Worm (Caenorhabditis elegans) whole organism, young adult: Measurements from ENCODE around the gene W03D2.9.

ENCODE experiments used
- F57C9.4 ChIP-seq: sonication (generic microtip); optimal IDR thresholded peaks from 2 replicates; lab custom pipeline; 2017; ENCODE audit warnings: mild to moderate bottlenecking, missing genetic modification characterization, missing compliant biosample characterization
- K12H6.12 ChIP-seq: fragments of 200-800 bp; sonication (Bioruptor generic); optimal IDR thresholded peaks from 2 replicates; lab custom pipeline; 2018; ENCODE audit warnings: mild to moderate bottlenecking, missing genetic modification characterization, missing compliant biosample characterization
- Y67H2A.10 ChIP-seq: fragments of 200-800 bp; sonication (Bioruptor generic); conservative IDR thresholded peaks from 2 replicates; pipeline ENCODE4 v1.3.6; 2022; ENCODE audit warnings: missing genetic modification reagents, missing genetic modification characterization, missing compliant biosample characterization
- Y79H2A.3 ChIP-seq: fragments of 200-800 bp; sonication (Bioruptor generic); conservative IDR thresholded peaks from 2 replicates; pipeline ENCODE4 v1.3.6; 2022; ENCODE audit warnings: missing genetic modification reagents, missing genetic modification characterization, missing compliant biosample characterization
- akir-1 ChIP-seq: fragments of 200-800 bp; sonication (Bioruptor generic); optimal IDR thresholded peaks from 2 replicates; lab custom pipeline; 2018; ENCODE audit warnings: mild to moderate bottlenecking, missing genetic modification characterization, moderate library complexity, missing compliant biosample characterization
- aptf-3 ChIP-seq: fragments of 200-800 bp; sonication (Bioruptor generic); IDR thresholded peaks from 2 replicates; pipeline ENCODE4 v1.3.6; 2022; ENCODE audit warnings: missing genetic modification characterization, missing compliant biosample characterization
- attf-3 ChIP-seq: fragments of 200-800 bp; sonication (Bioruptor generic); conservative IDR thresholded peaks from 2 replicates; pipeline ENCODE4 v1.3.6; 2022; ENCODE audit warnings: missing genetic modification reagents, missing genetic modification characterization, missing compliant biosample characterization
- attf-5 ChIP-seq: fragments of 200-800 bp; sonication (Bioruptor generic); optimal IDR thresholded peaks from 2 replicates; lab custom pipeline; 2018; ENCODE audit warnings: mild to moderate bottlenecking, missing genetic modification characterization, missing compliant biosample characterization
- attf-6 ChIP-seq: fragments of 200-800 bp; sonication (Bioruptor generic); IDR thresholded peaks from 2 replicates; pipeline ENCODE4 v1.3.6; 2022; ENCODE audit warnings: missing genetic modification reagents, missing genetic modification characterization, missing compliant biosample characterization
- bed-2 ChIP-seq: fragments of 200-800 bp; sonication (Bioruptor generic); IDR thresholded peaks from 2 replicates; pipeline ENCODE4 v1.3.6; 2022; ENCODE audit warnings: missing genetic modification reagents, missing genetic modification characterization, missing compliant biosample characterization
- cebp-1 ChIP-seq, 2 experiments: fragments of 200-800 bp in 1 of 2; sonication (Bioruptor generic) in 1 of 2; sonication (generic microtip) in 1 of 2; IDR thresholded peaks in 1 of 2; optimal IDR thresholded peaks in 1 of 2; 2 replicates each; pipeline versions ENCODE4 v1.3.6 to Lab custom; 2017 to 2022; ENCODE audit warnings: missing compliant biosample characterization in 2 of 2, missing genetic modification characterization in 2 of 2, mild to moderate bottlenecking in 1 of 2, missing genetic modification reagents in 1 of 2, moderate library complexity in 1 of 2
- ceh-58 ChIP-seq: fragments of 200-800 bp; sonication (Bioruptor generic); IDR thresholded peaks from 2 replicates; pipeline ENCODE4 v1.3.6; 2022; ENCODE audit warnings: missing genetic modification characterization, missing compliant biosample characterization
- chd-7 ChIP-seq: sonication (generic microtip); optimal IDR thresholded peaks from 2 replicates; lab custom pipeline; 2016; ENCODE audit warnings: mild to moderate bottlenecking, missing genetic modification characterization, moderate library complexity, missing compliant biosample characterization
- dox-1 ChIP-seq: fragments of 200-800 bp; sonication (Bioruptor generic); IDR thresholded peaks from 2 replicates; pipeline ENCODE4 v1.3.6; 2022; ENCODE audit warnings: missing genetic modification reagents, missing genetic modification characterization, missing compliant biosample characterization
- dpl-1 ChIP-seq: fragments of 150-350 bp; optimal IDR thresholded peaks from 2 replicates; lab custom pipeline; 2014; ENCODE audit warnings: missing biosample characterization, missing genetic modification reagents, missing genetic modification characterization
- efl-1 ChIP-seq: fragments of 150-350 bp; optimal IDR thresholded peaks from 2 replicates; lab custom pipeline; 2014; ENCODE audit warnings: missing biosample characterization, missing genetic modification reagents, missing genetic modification characterization
- egrh-3 ChIP-seq: fragments of 200-800 bp; sonication (Bioruptor generic); IDR thresholded peaks from 2 replicates; pipeline ENCODE4 v1.3.6; 2022; ENCODE audit warnings: missing genetic modification reagents, missing genetic modification characterization, missing compliant biosample characterization
- fkh-3 ChIP-seq: sonication (generic microtip); optimal IDR thresholded peaks from 2 replicates; lab custom pipeline; 2016; ENCODE audit warnings: mild to moderate bottlenecking, missing genetic modification characterization, missing compliant biosample characterization
- hlh-12 ChIP-seq: sonication (generic microtip); optimal IDR thresholded peaks from 2 replicates; lab custom pipeline; 2016; ENCODE audit warnings: missing genetic modification characterization, missing compliant biosample characterization
- hmg-1.2 ChIP-seq: fragments of 200-800 bp; sonication (Bioruptor generic); IDR thresholded peaks from 2 replicates; pipeline ENCODE4 v1.3.6; 2022; ENCODE audit warnings: missing genetic modification reagents, missing genetic modification characterization, missing compliant biosample characterization
- hrde-1 ChIP-seq: sonication (generic microtip); optimal IDR thresholded peaks from 2 replicates; lab custom pipeline; 2016; ENCODE audit warnings: missing genetic modification characterization, mild to moderate bottlenecking, missing compliant biosample characterization, moderate library complexity, missing genotype, missing genetic modification reagents, borderline replicate concordance
- let-607 ChIP-seq, 2 experiments: fragments of 200-800 bp in 1 of 2; sonication (Bioruptor generic) in 1 of 2; sonication (generic microtip) in 1 of 2; optimal IDR thresholded peaks; 2 replicates each; lab custom pipeline; 2016 to 2018; ENCODE audit warnings: mild to moderate bottlenecking in 2 of 2, missing compliant biosample characterization in 2 of 2, missing genetic modification characterization in 2 of 2, moderate library complexity in 2 of 2, missing genotype in 1 of 2
- lin-35 ChIP-seq, 3 experiments: fragments of 150-350 bp in 2 of 3; sonication (generic microtip) in 1 of 3; optimal IDR thresholded peaks; 2 replicates each; lab custom pipeline; 2014 to 2018; ENCODE audit warnings: missing biosample characterization in 3 of 3, missing genetic modification characterization in 3 of 3, missing genetic modification reagents in 3 of 3
- lin-54 ChIP-seq: fragments of 200-800 bp; sonication (Bioruptor generic); optimal IDR thresholded peaks from 2 replicates; lab custom pipeline; 2018; ENCODE audit warnings: mild to moderate bottlenecking, missing genetic modification characterization, missing compliant biosample characterization
- lir-1 ChIP-seq: fragments of 200-800 bp; sonication (Bioruptor generic); conservative IDR thresholded peaks from 2 replicates; pipeline ENCODE4 v1.3.6; 2022; ENCODE audit warnings: missing genetic modification reagents, missing genetic modification characterization, missing compliant biosample characterization
- madf-8 ChIP-seq: fragments of 200-800 bp; sonication (Bioruptor generic); conservative IDR thresholded peaks from 2 replicates; pipeline ENCODE4 v1.3.6; 2022; ENCODE audit warnings: missing genetic modification reagents, missing genetic modification characterization, missing compliant biosample characterization
- mcd-1 ChIP-seq: fragments of 200-800 bp; sonication (Bioruptor generic); IDR thresholded peaks from 2 replicates; pipeline ENCODE4 v1.3.6; 2022; ENCODE audit warnings: missing genetic modification reagents, missing genetic modification characterization, missing compliant biosample characterization
- nfya-2 ChIP-seq: fragments of 200-800 bp; sonication (Bioruptor generic); IDR thresholded peaks from 2 replicates; pipeline ENCODE4 v1.3.6; 2022; ENCODE audit warnings: missing genetic modification reagents, missing genetic modification characterization, missing compliant biosample characterization
- nhr-80 ChIP-seq: sonication (generic microtip); optimal IDR thresholded peaks from 2 replicates; lab custom pipeline; 2016; ENCODE audit warnings: missing genetic modification characterization, missing compliant biosample characterization
- pbrm-1 ChIP-seq: fragments of 200-800 bp; sonication (Bioruptor generic); IDR thresholded peaks from 2 replicates; pipeline ENCODE4 v1.3.6; 2022; ENCODE audit warnings: missing genetic modification reagents, missing genetic modification characterization, missing compliant biosample characterization
- pha-4 ChIP-seq: fragments of 150-350 bp; sonication (generic microtip); optimal IDR thresholded peaks from 2 replicates; lab custom pipeline; 2014; ENCODE audit warnings: missing biosample characterization, missing genetic modification reagents, missing genetic modification characterization
- rec-8 ChIP-seq, 2 experiments: sonication (generic microtip); optimal IDR thresholded peaks; 2 replicates each; lab custom pipeline; 2016; ENCODE audit warnings: mild to moderate bottlenecking in 2 of 2, missing genetic modification characterization in 2 of 2, missing genetic modification reagents in 2 of 2, missing genotype in 2 of 2, missing biosample characterization in 1 of 2, missing compliant biosample characterization in 1 of 2, moderate library complexity in 1 of 2
- snpc-1.3 ChIP-seq: sonication (generic microtip); optimal IDR thresholded peaks from 2 replicates; lab custom pipeline; 2017; ENCODE audit warnings: missing genetic modification characterization, mild to moderate bottlenecking, missing compliant biosample characterization, antibody characterized with exemption, moderate library complexity, missing genotype, missing genetic modification reagents; ENCODE audit not compliant: insufficient read depth
- somi-1 ChIP-seq: fragments of 200-800 bp; sonication (Bioruptor generic); optimal IDR thresholded peaks from 2 replicates; lab custom pipeline; 2018; ENCODE audit warnings: mild to moderate bottlenecking, missing genetic modification characterization, missing compliant biosample characterization
- unc-130 ChIP-seq: sonication (generic microtip); optimal IDR thresholded peaks from 2 replicates; lab custom pipeline; 2016; ENCODE audit warnings: missing genetic modification reagents, missing genetic modification characterization, missing compliant biosample characterization
- zfh-2 ChIP-seq: fragments of 200-800 bp; sonication (Bioruptor generic); conservative IDR thresholded peaks from 2 replicates; pipeline ENCODE4 v1.3.6; 2022; ENCODE audit warnings: missing genetic modification reagents, missing genetic modification characterization, missing compliant biosample characterization
- zim-3 ChIP-seq: sonication (generic microtip); optimal IDR thresholded peaks from 2 replicates; lab custom pipeline; 2017; ENCODE audit warnings: mild to moderate bottlenecking, missing genetic modification characterization, moderate library complexity, missing compliant biosample characterization
- ztf-18 ChIP-seq: sonication (generic microtip); optimal IDR thresholded peaks from 2 replicates; lab custom pipeline; 2016; ENCODE audit warnings: missing genotype, mild to moderate bottlenecking, missing genetic modification characterization, missing compliant biosample characterization
- ztf-28 ChIP-seq: fragments of 200-800 bp; sonication (Bioruptor generic); IDR thresholded peaks from 2 replicates; pipeline ENCODE4 v1.3.6; 2022; ENCODE audit warnings: missing genetic modification reagents, missing genetic modification characterization, missing compliant biosample characterization

The W03D2.9 gene

ce11 chrIV:4042274-4042673, 32.2 kb downstream of the W03D2.9 start, which contains the start of gene cdc-73:
Gene cdc-73 (plus strand): TSS chrIV:4042575.
- TF ChIP-seq mcd-1 (GFP tag; lab: Robert Waterston, UW) = peak; percentile 38; the same call in 1 of the 2 replicates
- TF ChIP-seq rec-8 (tag; optimal IDR thresholded peaks at IDR 0.05; lab: Kevin White, UChicago) = no peak
- TF ChIP-seq zfh-2 (GFP tag; lab: Robert Waterston, UW) = no peak
- peak; percentile 29 for TF ChIP-seq unc-130 (GFP tag; lab: Kevin White, UChicago)
- TF ChIP-seq attf-3 (GFP tag; lab: Robert Waterston, UW) = no peak
- peak; percentile 21 for TF ChIP-seq ztf-18 (tag; lab: Kevin White, UChicago)
- peak; percentile 6 for TF ChIP-seq attf-5
- TF ChIP-seq lir-1 = no peak
- TF ChIP-seq dpl-1 (GFP tag; lab: Kevin White, UChicago) = peak; percentile 75
- peak; percentile 71 for TF ChIP-seq efl-1 (GFP tag; lab: Kevin White, UChicago)
- TF ChIP-seq ztf-28 (GFP tag; lab: Robert Waterston, UW) = peak; percentile 70; the same call in 1 of the 2 replicates
- no peak for TF ChIP-seq aptf-3 (GFP tag; lab: Robert Waterston, UW)
- TF ChIP-seq lin-54 (GFP tag; lab: Kevin White, UChicago) = peak; percentile 91
- TF ChIP-seq lin-35 (GFP tag; optimal IDR thresholded peaks at IDR 0.05; lab: Kevin White, UChicago) = peak in 1 of 3 experiments; percentile 60

DNA sequence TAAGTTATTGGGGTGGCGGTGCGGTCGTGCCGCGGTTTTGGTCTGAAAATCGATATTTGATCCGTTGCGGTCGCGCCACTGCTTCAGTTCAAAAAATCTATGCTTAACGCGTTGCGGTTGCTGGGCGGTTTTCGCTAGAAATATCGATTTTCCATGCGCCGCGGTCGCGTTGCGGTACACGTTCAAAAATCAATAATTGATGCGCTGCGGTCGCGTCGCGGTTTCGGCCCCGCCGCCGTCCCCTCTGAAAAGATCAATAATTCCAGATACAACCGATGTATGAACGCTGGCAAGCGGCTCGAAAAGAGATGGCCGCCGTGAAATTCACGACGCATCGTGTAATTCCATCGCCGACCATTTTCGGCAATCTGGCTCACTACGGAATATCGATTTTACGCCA, 33.5 kb downstream of the W03D2.9 start:
- no peak for TF ChIP-seq mcd-1 (GFP tag; lab: Robert Waterston, UW)
- TF ChIP-seq zfh-2 (GFP tag; lab: Robert Waterston, UW) = peak; percentile 59
- TF ChIP-seq, all 124 proteins: peak for 1

DNA sequence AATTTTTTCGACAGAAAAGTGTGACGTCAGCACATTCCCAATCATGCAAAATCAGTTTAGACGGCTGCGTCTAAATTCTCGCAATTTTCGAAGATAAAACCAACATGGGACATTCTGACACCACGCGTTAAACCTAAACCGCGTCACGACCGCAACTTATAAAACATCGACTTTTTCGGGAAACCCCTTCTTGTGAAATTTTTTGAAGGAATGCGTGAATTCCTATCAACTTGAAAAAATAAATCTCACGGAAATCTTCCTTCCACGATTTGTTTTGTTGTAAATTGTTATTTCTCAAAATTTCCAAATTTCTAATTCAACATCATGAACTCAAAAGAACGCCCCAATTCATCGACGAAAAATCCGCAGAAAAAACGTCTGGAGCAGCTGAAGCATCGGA, 34.5 kb downstream of the W03D2.9 start, which contains the start of gene F35F11.2:
Gene F35F11.2, plus strand, starts transcription at position 301 of the 400 bp plus-strand sequence.
- TF ChIP-seq Y67H2A.10 (GFP tag; lab: Robert Waterston, UW) (no peak), bed-2 (GFP tag; lab: Robert Waterston, UW) (no peak), mcd-1 (GFP tag; lab: Robert Waterston, UW) (no peak), madf-8 (GFP tag; lab: Robert Waterston, UW) (no peak), let-607 (tag; optimal IDR thresholded peaks at IDR 0.05; lab: Kevin White, UChicago) (no peak), F57C9.4 (tag; lab: Kevin White, UChicago) (no peak), snpc-1.3 (tag; lab: Kevin White, UChicago) (no peak), akir-1 (GFP tag; lab: Kevin White, UChicago) (no peak), attf-6 (GFP tag; lab: Robert Waterston, UW) (no peak), hrde-1 (tag; lab: Kevin White, UChicago) (no peak), hlh-12 (tag; lab: Kevin White, UChicago) (no peak), pbrm-1 (GFP tag; lab: Robert Waterston, UW) (no peak), lin-35 (GFP tag; optimal IDR thresholded peaks at IDR 0.05; lab: Kevin White, UChicago) (no peak), Y79H2A.3 (GFP tag; lab: Robert Waterston, UW) (no peak), zim-3 (tag; lab: Kevin White, UChicago) (no peak)

DNA sequence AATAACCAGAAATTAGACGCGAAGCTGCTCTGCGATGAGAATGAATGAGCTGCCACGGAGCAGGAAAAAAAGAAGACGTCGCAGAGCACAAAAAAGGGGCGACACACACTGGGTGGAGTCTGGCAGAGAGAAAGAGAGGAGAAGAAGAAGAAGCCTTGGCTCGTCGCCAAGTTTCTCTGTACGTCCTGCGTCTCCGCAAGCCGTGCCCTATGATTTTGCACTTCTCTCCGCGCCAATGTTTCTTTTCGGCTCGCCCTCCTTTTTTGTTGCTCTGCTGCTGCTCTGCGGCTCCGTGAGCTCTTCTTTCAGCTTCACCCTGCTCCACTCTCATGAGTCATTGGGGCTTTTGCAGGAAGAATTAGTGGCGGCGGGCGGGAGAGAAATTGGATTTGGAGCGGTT, 39.6 kb downstream of the W03D2.9 start, which contains the start of gene hlh-30:
Gene hlh-30, minus strand, starts transcription at position 69 of the 400 bp plus-strand sequence.
- TF ChIP-seq chd-7 = peak; percentile 27
- peak; percentile 56 for TF ChIP-seq mcd-1 (GFP tag; lab: Robert Waterston, UW)
- peak; percentile 8; the same call in 1 of the 2 replicates for TF ChIP-seq attf-3 (GFP tag; lab: Robert Waterston, UW)
- peak; percentile 22 for TF ChIP-seq somi-1 (GFP tag; lab: Kevin White, UChicago)
- TF ChIP-seq pha-4 (tag; lab: Kevin White, UChicago) = no peak
- peak; percentile 96 for TF ChIP-seq zfh-2 (GFP tag; lab: Robert Waterston, UW)
- peak; percentile 61 for TF ChIP-seq egrh-3
- TF ChIP-seq lin-35 (GFP tag; optimal IDR thresholded peaks at IDR 0.05; lab: Kevin White, UChicago) = peak in 1 of 3 experiments; percentile 56
- TF ChIP-seq nhr-80 (tag; lab: Kevin White, UChicago) = peak; percentile 36
- TF ChIP-seq dox-1 (GFP tag; lab: Robert Waterston, UW) = peak; percentile 63; the same call in 1 of the 2 replicates
- TF ChIP-seq nfya-2 (GFP tag; lab: Robert Waterston, UW) = no peak
- TF ChIP-seq aptf-3 (GFP tag; lab: Robert Waterston, UW) = no peak
- TF ChIP-seq fkh-3 (tag; lab: Kevin White, UChicago) = no peak
- TF ChIP-seq Y67H2A.10 (GFP tag; lab: Robert Waterston, UW) = no peak
- TF ChIP-seq K12H6.12 (tag; lab: Kevin White, UChicago) = peak; percentile 18
- TF ChIP-seq ceh-58 (GFP tag; lab: Robert Waterston, UW) = 0 out of 2 replicates have a peak, but pooled peaks have one; percentile 45
- no peak for TF ChIP-seq cebp-1 (GFP tag; IDR thresholded peaks at IDR 0.05; lab: Robert Waterston, UW)
- TF ChIP-seq cebp-1 (tag; optimal IDR thresholded peaks at IDR 0.05; lab: Kevin White, UChicago) = peak; percentile 49
- peak; percentile 36 for TF ChIP-seq attf-5
- peak; percentile 57; the same call in 1 of the 2 replicates for TF ChIP-seq hmg-1.2 (GFP tag; lab: Robert Waterston, UW)
